Fruit fly (Drosophila melanogaster) whole organism, wandering third instar larva: Measurements from ENCODE around the gene Indy-2.

Experiments
- CrebA ChIP-seq: fragments of 200-800 bp; sonication (Bioruptor generic); optimal IDR thresholded peaks from 2 replicates; lab custom pipeline; 2016; ENCODE audit warnings: missing biosample characterization, mild to moderate bottlenecking, missing genetic modification characterization, borderline replicate concordance
- Mio ChIP-seq: sonication (Bioruptor generic); optimal IDR thresholded peaks from 2 replicates; lab custom pipeline; 2016; ENCODE audit warnings: missing biosample characterization, missing genetic modification characterization
- br ChIP-seq: fragments of 200-800 bp; sonication (Bioruptor generic); optimal IDR thresholded peaks from 2 replicates; lab custom pipeline; 2016; ENCODE audit warnings: missing biosample characterization, missing genetic modification characterization
- h ChIP-seq: fragments of 200-800 bp; sonication (Bioruptor generic); optimal IDR thresholded peaks from 3 replicates; lab custom pipeline; 2016; ENCODE audit warnings: missing biosample characterization, mild to moderate bottlenecking, missing genetic modification characterization
- rgr ChIP-seq: fragments of 200-800 bp; sonication (Bioruptor generic); optimal IDR thresholded peaks from 3 replicates; lab custom pipeline; 2016; ENCODE audit warnings: missing biosample characterization, mild to moderate bottlenecking, missing genetic modification characterization
- sage ChIP-seq: fragments of 200-800 bp; sonication (Bioruptor generic); optimal IDR thresholded peaks from 2 replicates; lab custom pipeline; 2016; ENCODE audit warnings: missing biosample characterization, mild to moderate bottlenecking, missing genetic modification characterization

DNA sequence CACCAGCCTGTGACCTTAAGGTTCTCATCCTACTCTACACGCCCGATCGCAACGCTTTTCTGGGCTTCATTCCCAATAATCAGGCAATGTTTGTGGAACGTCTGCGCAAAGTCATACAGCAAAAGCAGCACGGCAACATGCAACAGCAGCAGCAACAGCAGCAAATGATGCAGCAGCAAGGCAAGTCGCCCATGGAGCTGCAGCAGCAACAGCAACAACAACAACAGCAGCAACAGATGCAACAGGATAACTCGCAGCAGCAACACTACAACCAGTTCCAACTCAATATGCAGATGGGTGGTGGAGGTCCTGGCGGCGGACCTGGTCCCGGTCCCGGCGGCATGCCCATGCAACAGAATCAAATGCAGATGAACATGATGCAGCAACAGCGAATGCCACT, 31.6 kb upstream of the Indy-2 start:
- TF ChIP-seq h (GFP tag; lab: Kevin White, UChicago), result no peak
- TF ChIP-seq br (GFP tag; lab: Kevin White, UChicago), result no peak
- no peak for TF ChIP-seq Mio (GFP tag; lab: Kevin White, UChicago)
- TF ChIP-seq CrebA (GFP tag; lab: Kevin White, UChicago), result no peak
- no peak for TF ChIP-seq rgr (GFP tag; lab: Kevin White, UChicago)
- no peak for TF ChIP-seq sage
